Worm (Caenorhabditis elegans) whole organism, L1 larva: Measurements from ENCODE around the gene F16H6.4.

Experiments
- aha-1 ChIP-seq: fragments of 150-350 bp; optimal IDR thresholded peaks from 2 replicates; lab custom pipeline; 2014; ENCODE audit warnings: missing biosample characterization, missing genetic modification characterization
- ceh-8 ChIP-seq: fragments of 200-800 bp; sonication (Bioruptor generic); optimal IDR thresholded peaks from 2 replicates; lab custom pipeline; 2018; ENCODE audit warnings: mild to moderate bottlenecking, missing genetic modification characterization, moderate library complexity, missing compliant biosample characterization
- ets-5 ChIP-seq: fragments of 200-800 bp; sonication (Bioruptor generic); IDR thresholded peaks from 2 replicates; pipeline ENCODE4 v1.3.6; 2022; ENCODE audit warnings: missing genetic modification characterization, missing compliant biosample characterization
- lin-35 ChIP-seq, 2 experiments: fragments of 150-350 bp; optimal IDR thresholded peaks; 2 replicates each; lab custom pipeline; 2014; ENCODE audit warnings: missing biosample characterization in 2 of 2, missing genetic modification characterization in 2 of 2, missing genetic modification reagents in 2 of 2
- mep-1 ChIP-seq: fragments of 150-350 bp; optimal IDR thresholded peaks from 2 replicates; lab custom pipeline; 2014; ENCODE audit warnings: missing biosample characterization, missing genetic modification characterization
- nhr-11 ChIP-seq: fragments of 150-350 bp; optimal IDR thresholded peaks from 2 replicates; lab custom pipeline; 2014; ENCODE audit warnings: missing biosample characterization, missing genetic modification characterization
- nhr-76 ChIP-seq: sonication (generic microtip); optimal IDR thresholded peaks from 2 replicates; lab custom pipeline; 2017; ENCODE audit warnings: missing biosample characterization, missing genetic modification characterization
- nhr-77 ChIP-seq: fragments of 150-350 bp; optimal IDR thresholded peaks from 2 replicates; lab custom pipeline; 2014; ENCODE audit warnings: missing biosample characterization, missing genetic modification characterization
- pqm-1 ChIP-seq: sonication (generic microtip); optimal IDR thresholded peaks from 3 replicates; lab custom pipeline; 2017; ENCODE audit warnings: missing biosample characterization, missing genetic modification characterization
- snpc-4 ChIP-seq: fragments of 150-350 bp; optimal IDR thresholded peaks from 2 replicates; lab custom pipeline; 2014; ENCODE audit warnings: missing biosample characterization, missing genetic modification characterization
- swsn-7 ChIP-seq: sonication (generic microtip); optimal IDR thresholded peaks from 2 replicates; lab custom pipeline; 2016; ENCODE audit warnings: missing genetic modification characterization, missing compliant biosample characterization
- unc-86 ChIP-seq: sonication (generic microtip); optimal IDR thresholded peaks from 2 replicates; lab custom pipeline; 2016; ENCODE audit warnings: missing genetic modification characterization, missing compliant biosample characterization
- zag-1 ChIP-seq: fragments of 150-350 bp; optimal IDR thresholded peaks from 2 replicates; lab custom pipeline; 2014; ENCODE audit warnings: missing biosample characterization, missing genetic modification characterization
- ztf-11 ChIP-seq, 2 experiments: sonication (generic microtip); optimal IDR thresholded peaks; 2 replicates each; lab custom pipeline; 2016 to 2017; ENCODE audit warnings: missing genetic modification characterization in 2 of 2, missing biosample characterization in 1 of 2, missing compliant biosample characterization in 1 of 2

DNA sequence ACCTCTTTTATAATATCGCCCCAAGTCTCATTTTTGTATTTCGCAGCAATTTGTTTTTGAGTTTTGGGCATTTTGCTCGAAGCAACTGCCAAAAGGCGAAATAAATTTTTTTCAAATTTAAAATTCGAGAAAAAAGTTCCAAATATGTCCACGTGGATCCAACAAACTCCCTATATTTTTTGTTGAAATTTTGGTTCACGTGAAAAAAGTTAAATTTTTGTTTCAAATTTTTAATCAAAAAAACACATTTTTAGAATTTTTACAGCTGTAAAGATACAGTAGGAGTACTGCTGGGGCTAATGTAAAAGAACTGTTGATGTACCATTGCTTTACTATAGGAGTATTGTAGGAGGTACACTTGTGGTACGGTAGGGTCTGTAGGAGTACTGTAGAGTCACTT, 31.4 kb upstream of the F16H6.4 start, which contains the start of gene C14A6.6:
- TF ChIP-seq lin-35 (GFP tag; optimal IDR thresholded peaks at IDR 0.05; lab: Kevin White, UChicago) (no peak), ztf-11 (tag; optimal IDR thresholded peaks at IDR 0.05; lab: Kevin White, UChicago) (no peak), swsn-7 (tag; lab: Kevin White, UChicago) (no peak), ets-5 (no peak), ceh-8 (GFP tag; lab: Kevin White, UChicago) (no peak), unc-86 (tag; lab: Kevin White, UChicago) (no peak), nhr-76 (tag; lab: Kevin White, UChicago) (no peak), aha-1 (no peak), mep-1 (no peak), nhr-77 (tag; lab: Kevin White, UChicago) (no peak), pqm-1 (tag; lab: Kevin White, UChicago) (no peak), zag-1 (no peak), nhr-11 (no peak), snpc-4 (tag; lab: Kevin White, UChicago) (no peak)
